Worm (Caenorhabditis elegans) whole organism, L4 larva: ENCODE measurements around the gene clh-4.
A peak's percentile ranks its signal among the peaks of the same experiment; 100 is the strongest.

Experiments
- F10B5.3 ChIP-seq: sonication (generic microtip); optimal IDR thresholded peaks from 2 replicates; lab custom pipeline; 2016; ENCODE audit warnings: mild to moderate bottlenecking, missing genetic modification characterization, missing compliant biosample characterization
- F44E2.7 ChIP-seq: fragments of 200-800 bp; sonication (Bioruptor generic); IDR thresholded peaks from 2 replicates; pipeline ENCODE4 v2.1.2; 2022; ENCODE audit warnings: missing genetic modification characterization, missing compliant biosample characterization
- Y105C5A.15 ChIP-seq: fragments of 200-800 bp; sonication (Bioruptor generic); IDR thresholded peaks from 2 replicates; pipeline ENCODE4 v1.3.6; 2022; ENCODE audit warnings: missing genetic modification characterization, missing compliant biosample characterization
- Y75B8A.6 ChIP-seq: fragments of 200-800 bp; sonication (Bioruptor generic); IDR thresholded peaks from 2 replicates; pipeline ENCODE4 v1.3.6; 2022; ENCODE audit warnings: missing genetic modification reagents, missing genetic modification characterization, missing compliant biosample characterization
- ZK337.2 ChIP-seq: fragments of 200-800 bp; sonication (Bioruptor generic); IDR thresholded peaks from 2 replicates; pipeline ENCODE4 v1.3.6; 2022; ENCODE audit warnings: missing genetic modification reagents, missing genetic modification characterization, missing compliant biosample characterization
- aha-1 ChIP-seq: fragments of 150-350 bp; peaks from one replicate; lab custom pipeline; 2014; ENCODE audit warnings: missing biosample characterization, missing genetic modification characterization
- ama-1 ChIP-seq: fragments of 150-350 bp; optimal IDR thresholded peaks from 2 replicates; lab custom pipeline; 2014; ENCODE audit warnings: inconsistent platforms, mixed read lengths
- arid-1 ChIP-seq: fragments of 200-800 bp; sonication (Bioruptor generic); conservative IDR thresholded peaks from 2 replicates; pipeline ENCODE4 v1.3.6; 2022; ENCODE audit warnings: missing genetic modification reagents, missing genetic modification characterization, missing compliant biosample characterization
- ceh-20 ChIP-seq: fragments of 200-800 bp; sonication (Bioruptor generic); IDR thresholded peaks from 2 replicates; pipeline ENCODE4 v1.3.6; 2022; ENCODE audit warnings: missing genetic modification reagents, missing genetic modification characterization, missing compliant biosample characterization
- ceh-28 ChIP-seq: fragments of 150-350 bp; optimal IDR thresholded peaks from 2 replicates; lab custom pipeline; 2014; ENCODE audit warnings: missing biosample characterization, missing genetic modification reagents, missing genetic modification characterization
- ceh-44 ChIP-seq: fragments of 200-800 bp; sonication (Bioruptor generic); IDR thresholded peaks from 2 replicates; pipeline ENCODE4 v1.3.6; 2022; ENCODE audit warnings: missing genetic modification reagents, missing genetic modification characterization, missing compliant biosample characterization
- ceh-62 ChIP-seq: sonication (generic microtip); optimal IDR thresholded peaks from 2 replicates; lab custom pipeline; 2017; ENCODE audit warnings: missing biosample characterization, missing genetic modification characterization
- cey-2 ChIP-seq: sonication (generic microtip); optimal IDR thresholded peaks from 3 replicates; lab custom pipeline; 2017; ENCODE audit warnings: missing genetic modification characterization, mild to moderate bottlenecking, missing compliant biosample characterization, antibody characterized with exemption, borderline replicate concordance; ENCODE audit not compliant: insufficient read depth
- daf-16 ChIP-seq, 3 experiments: sonication (generic microtip); optimal IDR thresholded peaks; 2 replicates each; lab custom pipeline; 2016 to 2017; ENCODE audit warnings: missing genetic modification characterization in 3 of 3, missing genetic modification reagents in 3 of 3, mild to moderate bottlenecking in 2 of 3, missing compliant biosample characterization in 2 of 3, missing biosample characterization in 1 of 3, moderate library complexity in 1 of 3
- dmd-9 ChIP-seq: fragments of 200-800 bp; sonication (Bioruptor generic); IDR thresholded peaks from 2 replicates; pipeline ENCODE4 v1.3.6; 2022; ENCODE audit warnings: missing genetic modification reagents, missing genetic modification characterization, missing compliant biosample characterization
- dpl-1 ChIP-seq: fragments of 150-350 bp; optimal IDR thresholded peaks from 2 replicates; lab custom pipeline; 2014; ENCODE audit warnings: missing biosample characterization, missing genetic modification reagents, missing genetic modification characterization
- duxl-1 ChIP-seq: sonication (generic microtip); optimal IDR thresholded peaks from 2 replicates; lab custom pipeline; 2016; ENCODE audit warnings: mild to moderate bottlenecking, missing genetic modification characterization, moderate library complexity, missing compliant biosample characterization; ENCODE audit not compliant: poor library complexity
- hmg-1.1 ChIP-seq: fragments of 200-800 bp; sonication (Bioruptor generic); IDR thresholded peaks from 2 replicates; pipeline ENCODE4 v1.3.6; 2022; ENCODE audit warnings: missing genetic modification reagents, missing genetic modification characterization, missing compliant biosample characterization
- jun-1 ChIP-seq: fragments of 150-350 bp; optimal IDR thresholded peaks from 2 replicates; lab custom pipeline; 2014; ENCODE audit warnings: missing biosample characterization, missing genetic modification reagents, missing genetic modification characterization
- lin-1 ChIP-seq: fragments of 200-800 bp; sonication (Bioruptor generic); IDR thresholded peaks from 2 replicates; pipeline ENCODE4 v1.3.6; 2022; ENCODE audit warnings: missing genetic modification reagents, missing genetic modification characterization, missing compliant biosample characterization
- lin-15B ChIP-seq: fragments of 150-350 bp; sonication (generic microtip); optimal IDR thresholded peaks from 3 replicates; lab custom pipeline; 2014; ENCODE audit warnings: missing biosample characterization, missing genetic modification characterization
- lin-29 ChIP-seq: fragments of 200-800 bp; sonication (Bioruptor generic); IDR thresholded peaks from 2 replicates; pipeline ENCODE4 v1.3.6; 2022; ENCODE audit warnings: missing genetic modification reagents, missing genetic modification characterization, missing compliant biosample characterization
- lir-3 ChIP-seq: sonication (generic microtip); optimal IDR thresholded peaks from 2 replicates; lab custom pipeline; 2016; ENCODE audit warnings: mild to moderate bottlenecking, missing genetic modification characterization, missing compliant biosample characterization
- lsy-2 ChIP-seq, 2 experiments: fragments of 150-350 bp in 1 of 2; sonication (generic microtip) in 1 of 2; optimal IDR thresholded peaks; 2 replicates each; lab custom pipeline; 2014 to 2017; ENCODE audit warnings: missing biosample characterization in 2 of 2, missing genetic modification characterization in 2 of 2
- madf-5 ChIP-seq, 2 experiments: fragments of 200-800 bp; sonication (Bioruptor generic); IDR thresholded peaks; 2 replicates each; pipeline ENCODE4 v1.3.6; 2022; ENCODE audit warnings: missing compliant biosample characterization in 2 of 2, missing genetic modification characterization in 2 of 2
- mdt-29 ChIP-seq: fragments of 200-800 bp; sonication (Bioruptor generic); IDR thresholded peaks from 2 replicates; pipeline ENCODE4 v1.3.6; 2022; ENCODE audit warnings: missing genetic modification reagents, missing genetic modification characterization, missing compliant biosample characterization
- mep-1 ChIP-seq: fragments of 150-350 bp; sonication (generic microtip); optimal IDR thresholded peaks from 3 replicates; lab custom pipeline; 2014; ENCODE audit warnings: missing biosample characterization, missing genetic modification characterization
- nhr-10 ChIP-seq: fragments of 150-350 bp; optimal IDR thresholded peaks from 2 replicates; lab custom pipeline; 2014; ENCODE audit warnings: missing biosample characterization, missing genetic modification characterization
- nhr-11 ChIP-seq: fragments of 150-350 bp; optimal IDR thresholded peaks from 2 replicates; lab custom pipeline; 2014; ENCODE audit warnings: missing biosample characterization, missing genetic modification characterization
- nhr-28 ChIP-seq: fragments of 150-350 bp; optimal IDR thresholded peaks from 2 replicates; lab custom pipeline; 2014; ENCODE audit warnings: missing biosample characterization, missing genetic modification characterization
- nhr-41 ChIP-seq: fragments of 200-800 bp; sonication (Bioruptor generic); IDR thresholded peaks from 2 replicates; pipeline ENCODE4 v1.3.6; 2022; ENCODE audit warnings: missing genetic modification reagents, missing genetic modification characterization, missing compliant biosample characterization
- nhr-42 ChIP-seq: fragments of 200-800 bp; sonication (Bioruptor generic); IDR thresholded peaks from 2 replicates; pipeline ENCODE4 v1.3.6; 2022; ENCODE audit warnings: missing genetic modification characterization, missing compliant biosample characterization
- nhr-48 ChIP-seq: sonication (generic microtip); optimal IDR thresholded peaks from 2 replicates; lab custom pipeline; 2016; ENCODE audit warnings: mild to moderate bottlenecking, missing genetic modification characterization, missing compliant biosample characterization
- nhr-76 ChIP-seq: fragments of 150-350 bp; optimal IDR thresholded peaks from 2 replicates; lab custom pipeline; 2014; ENCODE audit warnings: missing biosample characterization, missing genetic modification characterization
- nhr-77 ChIP-seq: fragments of 150-350 bp; optimal IDR thresholded peaks from 2 replicates; lab custom pipeline; 2014; ENCODE audit warnings: missing biosample characterization, missing genetic modification characterization
- php-3 ChIP-seq: fragments of 200-800 bp; sonication (Bioruptor generic); IDR thresholded peaks from 2 replicates; pipeline ENCODE4 v1.3.6; 2022; ENCODE audit warnings: missing genetic modification reagents, missing genetic modification characterization, missing compliant biosample characterization
- rbr-2 ChIP-seq: sonication (generic microtip); optimal IDR thresholded peaks from 2 replicates; lab custom pipeline; 2016; ENCODE audit warnings: missing genotype, missing genetic modification characterization, missing compliant biosample characterization
- sdz-12 ChIP-seq: fragments of 200-800 bp; sonication (Bioruptor generic); optimal IDR thresholded peaks from 2 replicates; lab custom pipeline; 2018; ENCODE audit warnings: mild to moderate bottlenecking, missing genetic modification characterization, missing compliant biosample characterization
- set-16 ChIP-seq: fragments of 200-800 bp; sonication (Bioruptor generic); IDR thresholded peaks from 2 replicates; pipeline ENCODE4 v1.3.6; 2022; ENCODE audit warnings: missing genetic modification reagents, missing genetic modification characterization, missing compliant biosample characterization
- skn-1 ChIP-seq: fragments of 150-350 bp; optimal IDR thresholded peaks from 2 replicates; lab custom pipeline; 2014; ENCODE audit warnings: missing biosample characterization, missing genetic modification characterization
- snpc-4 ChIP-seq: fragments of 150-350 bp; optimal IDR thresholded peaks from 2 replicates; lab custom pipeline; 2014; ENCODE audit warnings: missing biosample characterization, missing genetic modification characterization
- spr-3 ChIP-seq: fragments of 200-800 bp; sonication (Bioruptor generic); optimal IDR thresholded peaks from 2 replicates; lab custom pipeline; 2018; ENCODE audit warnings: mild to moderate bottlenecking, missing genetic modification characterization, missing compliant biosample characterization
- tra-1 ChIP-seq: fragments of 200-800 bp; sonication (Bioruptor generic); IDR thresholded peaks from 2 replicates; pipeline ENCODE4 v1.3.6; 2022; ENCODE audit warnings: missing genetic modification reagents, missing genetic modification characterization, missing compliant biosample characterization
- unc-130 ChIP-seq: sonication (generic microtip); optimal IDR thresholded peaks from 2 replicates; lab custom pipeline; 2016; ENCODE audit warnings: missing genetic modification reagents, missing genetic modification characterization, missing compliant biosample characterization
- unc-39 ChIP-seq: sonication (generic microtip); optimal IDR thresholded peaks from 2 replicates; lab custom pipeline; 2017; ENCODE audit warnings: missing biosample characterization, missing genetic modification characterization
- unc-62 ChIP-seq, 3 experiments: fragments of 150-350 bp in 1 of 3; sonication (generic microtip); optimal IDR thresholded peaks in 2 of 3; peaks in 1 of 3; 1 replicate in 1 of 3; 2 replicates in 2 of 3; lab custom pipeline; 2014 to 2017; ENCODE audit warnings: missing biosample characterization in 3 of 3, missing genetic modification characterization in 3 of 3, missing genetic modification reagents in 3 of 3, missing genotype in 1 of 3
- zip-11 ChIP-seq: fragments of 200-800 bp; sonication (Bioruptor generic); IDR thresholded peaks from 2 replicates; pipeline ENCODE4 v1.3.6; 2022; ENCODE audit warnings: missing genetic modification characterization, missing compliant biosample characterization

clh-4 gene

ce11 chrX:4146046-4146445 is 45.7 kb upstream of the clh-4 start (continued):
- TF ChIP-seq ZK337.2 (GFP tag; lab: Robert Waterston, UW) = no peak
- no peak for TF ChIP-seq nhr-76
- TF ChIP-seq lin-29 (GFP tag; lab: Robert Waterston, UW) = no peak
- no peak for TF ChIP-seq skn-1 (tag; lab: Kevin White, UChicago)
- TF ChIP-seq Y105C5A.15 = no peak
- no peak for TF ChIP-seq ceh-20 (GFP tag; lab: Robert Waterston, UW)
- TF ChIP-seq set-16 (GFP tag; lab: Robert Waterston, UW) = no peak
- TF ChIP-seq lir-3 (tag; lab: Kevin White, UChicago) = no peak
- no peak for TF ChIP-seq arid-1
- TF ChIP-seq nhr-48 = no peak
- TF ChIP-seq sdz-12 (GFP tag; lab: Kevin White, UChicago) = no peak
- no peak for TF ChIP-seq zip-11
- TF ChIP-seq nhr-77 (tag; lab: Kevin White, UChicago) = no peak
- no peak for TF ChIP-seq ceh-62 (tag; lab: Kevin White, UChicago)

ce11 chrX:4145051-4145826 is 44.9 kb upstream of the clh-4 start:
- peak; percentile 80 for TF ChIP-seq ama-1 (lab: Kevin White, UChicago)
- peak in 1 of 2 experiments; percentile 34 for TF ChIP-seq daf-16 (GFP tag; optimal IDR thresholded peaks at IDR 0.05; lab: Kevin White, UChicago)
- TF ChIP-seq daf-16 (tag; optimal IDR thresholded peaks at IDR 0.05; lab: Kevin White, UChicago) = peak; percentile 70
- peak; percentile 97 for TF ChIP-seq nhr-28 (tag; lab: Kevin White, UChicago)
- peak; percentile 60; the same call in 1 of the 2 replicates for TF ChIP-seq set-16 (GFP tag; lab: Robert Waterston, UW)
- TF ChIP-seq Y105C5A.15 = no peak
- peak; percentile 82; the same call in 1 of the 2 replicates for TF ChIP-seq dmd-9 (GFP tag; lab: Robert Waterston, UW)
- no peak for TF ChIP-seq F10B5.3 (tag; lab: Kevin White, UChicago)
- 0 out of 2 replicates have a peak, but pooled peaks have one; percentile 47 for TF ChIP-seq nhr-42
- TF ChIP-seq nhr-11 (tag; lab: Kevin White, UChicago) = peak; percentile 64
- 0 out of 4 replicates have a peak, but pooled peaks have one; percentile 32 to 56 for TF ChIP-seq madf-5 (GFP tag; IDR thresholded peaks at IDR 0.05; lab: Robert Waterston, UW)
- no peak for TF ChIP-seq cey-2 (tag; lab: Kevin White, UChicago)
- peak; percentile 42 for TF ChIP-seq ZK337.2 (GFP tag; lab: Robert Waterston, UW)
- no peak for TF ChIP-seq jun-1 (tag; lab: Kevin White, UChicago)
- peak; percentile 100 for TF ChIP-seq aha-1 (tag; lab: Kevin White, UChicago)
- TF ChIP-seq nhr-41 (GFP tag; lab: Robert Waterston, UW) = 0 out of 2 replicates have a peak, but pooled peaks have one; percentile 17
- peak; percentile 54 for TF ChIP-seq rbr-2 (tag; lab: Kevin White, UChicago)
- peak; percentile 9; the same call in 1 of the 2 replicates for TF ChIP-seq php-3
- no peak for TF ChIP-seq sdz-12 (GFP tag; lab: Kevin White, UChicago)
- TF ChIP-seq mdt-29 (GFP tag; lab: Robert Waterston, UW) = peak; percentile 18; the same call in 1 of the 2 replicates
- TF ChIP-seq tra-1 (GFP tag; lab: Robert Waterston, UW) = peak; percentile 29; the same call in 1 of the 2 replicates
- no peak for TF ChIP-seq F44E2.7 (GFP tag; lab: Robert Waterston, UW)
- peak; percentile 49 for TF ChIP-seq nhr-77 (tag; lab: Kevin White, UChicago)
- peak in 1 of 2 experiments; percentile 98 for TF ChIP-seq unc-62 (GFP tag; optimal IDR thresholded peaks at IDR 0.05 in 1 of 2; lab: Kevin White, UChicago)
- TF ChIP-seq unc-62 (tag; optimal IDR thresholded peaks at IDR 0.05; lab: Kevin White, UChicago) = no peak
- TF ChIP-seq mep-1 = peak; percentile 82
- peak; percentile 15 for TF ChIP-seq ceh-28 (tag; lab: Kevin White, UChicago)
- peak; percentile 58; the same call in 1 of the 2 replicates for TF ChIP-seq lin-1
- TF ChIP-seq duxl-1 (tag; lab: Kevin White, UChicago) = peak; percentile 45
- TF ChIP-seq hmg-1.1 (GFP tag; lab: Robert Waterston, UW) = peak; percentile 62
- TF ChIP-seq dpl-1 = peak; percentile 23
- TF ChIP-seq nhr-10 (tag; lab: Kevin White, UChicago) = peak; percentile 48
- no peak for TF ChIP-seq lin-15B (tag; lab: Kevin White, UChicago)
- no peak for TF ChIP-seq snpc-4 (tag; lab: Kevin White, UChicago)
- no peak for TF ChIP-seq unc-39 (tag; lab: Kevin White, UChicago)
- TF ChIP-seq unc-130 (GFP tag; lab: Kevin White, UChicago) = no peak
- no peak for TF ChIP-seq Y75B8A.6
- TF ChIP-seq lsy-2 (tag; optimal IDR thresholded peaks at IDR 0.05; lab: Kevin White, UChicago) = peak; percentile 11 to 48
- no peak for TF ChIP-seq spr-3 (GFP tag; lab: Kevin White, UChicago)
- TF ChIP-seq ceh-44 = peak; percentile 67; the same call in 1 of the 2 replicates
